Worm (Caenorhabditis elegans) whole organism, L4 larva: Measurements from ENCODE around the gene clec-59.
A peak's percentile ranks its signal among the peaks of the same experiment; 100 is the strongest.

Experiments used
- D1046.2 ChIP-seq: fragments of 200-800 bp; sonication (Bioruptor generic); IDR thresholded peaks from 2 replicates; pipeline ENCODE4 v1.3.6; 2022; ENCODE audit warnings: missing genetic modification characterization, missing compliant biosample characterization
- F10B5.3 ChIP-seq: sonication (generic microtip); optimal IDR thresholded peaks from 2 replicates; lab custom pipeline; 2016; ENCODE audit warnings: mild to moderate bottlenecking, missing genetic modification characterization, missing compliant biosample characterization
- F44E2.7 ChIP-seq: fragments of 200-800 bp; sonication (Bioruptor generic); IDR thresholded peaks from 2 replicates; pipeline ENCODE4 v2.1.2; 2022; ENCODE audit warnings: missing genetic modification characterization, missing compliant biosample characterization
- F49E8.2 ChIP-seq: sonication (generic microtip); optimal IDR thresholded peaks from 2 replicates; lab custom pipeline; 2016; ENCODE audit warnings: missing compliant biosample characterization, mild to moderate bottlenecking, missing genetic modification characterization, borderline replicate concordance
- T26A8.4 ChIP-seq: fragments of 200-800 bp; sonication (Bioruptor generic); IDR thresholded peaks from 2 replicates; pipeline ENCODE4 v1.3.6; 2022; ENCODE audit warnings: missing genetic modification characterization, missing compliant biosample characterization
- Y5F2A.4 ChIP-seq: fragments of 200-800 bp; sonication (Bioruptor generic); optimal IDR thresholded peaks from 2 replicates; lab custom pipeline; 2018; ENCODE audit warnings: mild to moderate bottlenecking, missing genetic modification characterization, missing compliant biosample characterization
- Y75B8A.6 ChIP-seq: fragments of 200-800 bp; sonication (Bioruptor generic); IDR thresholded peaks from 2 replicates; pipeline ENCODE4 v1.3.6; 2022; ENCODE audit warnings: missing genetic modification reagents, missing genetic modification characterization, missing compliant biosample characterization
- aly-2 ChIP-seq: sonication (generic microtip); optimal IDR thresholded peaks from 2 replicates; lab custom pipeline; 2018; ENCODE audit warnings: missing biosample characterization, missing genetic modification characterization
- ama-1 ChIP-seq: fragments of 150-350 bp; optimal IDR thresholded peaks from 2 replicates; lab custom pipeline; 2014; ENCODE audit warnings: inconsistent platforms, mixed read lengths
- arid-1 ChIP-seq: fragments of 200-800 bp; sonication (Bioruptor generic); conservative IDR thresholded peaks from 2 replicates; pipeline ENCODE4 v1.3.6; 2022; ENCODE audit warnings: missing genetic modification reagents, missing genetic modification characterization, missing compliant biosample characterization
- ceh-20 ChIP-seq: fragments of 200-800 bp; sonication (Bioruptor generic); IDR thresholded peaks from 2 replicates; pipeline ENCODE4 v1.3.6; 2022; ENCODE audit warnings: missing genetic modification reagents, missing genetic modification characterization, missing compliant biosample characterization
- ceh-82 ChIP-seq: sonication (generic microtip); optimal IDR thresholded peaks from 2 replicates; lab custom pipeline; 2017; ENCODE audit warnings: missing biosample characterization, missing genetic modification characterization
- daf-12 ChIP-seq: fragments of 150-350 bp; optimal IDR thresholded peaks from 2 replicates; lab custom pipeline; 2014; ENCODE audit warnings: missing biosample characterization, missing genetic modification reagents, missing genetic modification characterization
- dmd-8 ChIP-seq: fragments of 200-800 bp; sonication (Bioruptor generic); IDR thresholded peaks from 2 replicates; pipeline ENCODE4 v1.3.6; 2022; ENCODE audit warnings: missing genetic modification characterization, missing compliant biosample characterization
- dpl-1 ChIP-seq: fragments of 150-350 bp; optimal IDR thresholded peaks from 2 replicates; lab custom pipeline; 2014; ENCODE audit warnings: missing biosample characterization, missing genetic modification reagents, missing genetic modification characterization
- duxl-1 ChIP-seq: sonication (generic microtip); optimal IDR thresholded peaks from 2 replicates; lab custom pipeline; 2016; ENCODE audit warnings: mild to moderate bottlenecking, missing genetic modification characterization, moderate library complexity, missing compliant biosample characterization; ENCODE audit not compliant: poor library complexity
- dve-1 ChIP-seq: sonication (generic microtip); optimal IDR thresholded peaks from 2 replicates; lab custom pipeline; 2017; ENCODE audit warnings: antibody characterized with exemption, mild to moderate bottlenecking, missing genetic modification characterization, missing compliant biosample characterization; ENCODE audit not compliant: insufficient read depth
- egl-43 ChIP-seq: fragments of 200-800 bp; sonication (Bioruptor generic); IDR thresholded peaks from 2 replicates; pipeline ENCODE4 v1.3.6; 2022; ENCODE audit warnings: missing genetic modification reagents, missing genetic modification characterization, missing compliant biosample characterization
- fkh-10 ChIP-seq: fragments of 150-350 bp; optimal IDR thresholded peaks from 2 replicates; lab custom pipeline; 2014; ENCODE audit warnings: missing biosample characterization, missing genetic modification reagents, missing genetic modification characterization
- gei-8 ChIP-seq: fragments of 200-800 bp; sonication (Bioruptor generic); optimal IDR thresholded peaks from 2 replicates; lab custom pipeline; 2018; ENCODE audit warnings: mild to moderate bottlenecking, missing genetic modification characterization, missing compliant biosample characterization
- hmg-1.1 ChIP-seq: fragments of 200-800 bp; sonication (Bioruptor generic); IDR thresholded peaks from 2 replicates; pipeline ENCODE4 v1.3.6; 2022; ENCODE audit warnings: missing genetic modification reagents, missing genetic modification characterization, missing compliant biosample characterization
- lim-7 ChIP-seq: fragments of 200-800 bp; sonication (Bioruptor generic); IDR thresholded peaks from 2 replicates; pipeline ENCODE4 v1.3.6; 2022; ENCODE audit warnings: missing genetic modification characterization, missing compliant biosample characterization
- lin-1 ChIP-seq: fragments of 200-800 bp; sonication (Bioruptor generic); IDR thresholded peaks from 2 replicates; pipeline ENCODE4 v1.3.6; 2022; ENCODE audit warnings: missing genetic modification reagents, missing genetic modification characterization, missing compliant biosample characterization
- lin-39 ChIP-seq: fragments of 150-350 bp; optimal IDR thresholded peaks from 2 replicates; lab custom pipeline; 2014; ENCODE audit warnings: missing biosample characterization, missing genetic modification reagents, missing genetic modification characterization
- lir-3 ChIP-seq: sonication (generic microtip); optimal IDR thresholded peaks from 2 replicates; lab custom pipeline; 2016; ENCODE audit warnings: mild to moderate bottlenecking, missing genetic modification characterization, missing compliant biosample characterization
- lsy-2 ChIP-seq, 2 experiments: fragments of 150-350 bp in 1 of 2; sonication (generic microtip) in 1 of 2; optimal IDR thresholded peaks; 2 replicates each; lab custom pipeline; 2014 to 2017; ENCODE audit warnings: missing biosample characterization in 2 of 2, missing genetic modification characterization in 2 of 2
- madf-5 ChIP-seq, 2 experiments: fragments of 200-800 bp; sonication (Bioruptor generic); IDR thresholded peaks; 2 replicates each; pipeline ENCODE4 v1.3.6; 2022; ENCODE audit warnings: missing compliant biosample characterization in 2 of 2, missing genetic modification characterization in 2 of 2
- madf-9 ChIP-seq: fragments of 200-800 bp; sonication (Bioruptor generic); conservative IDR thresholded peaks from 2 replicates; pipeline ENCODE4 v1.3.6; 2022; ENCODE audit warnings: missing genetic modification reagents, missing genetic modification characterization, missing compliant biosample characterization
- mdl-1 ChIP-seq, 2 experiments: fragments of 150-350 bp in 1 of 2; sonication (generic microtip) in 1 of 2; optimal IDR thresholded peaks; 2 replicates each; lab custom pipeline; 2014 to 2017; ENCODE audit warnings: missing biosample characterization in 2 of 2, missing genetic modification characterization in 2 of 2
- mdt-29 ChIP-seq: fragments of 200-800 bp; sonication (Bioruptor generic); IDR thresholded peaks from 2 replicates; pipeline ENCODE4 v1.3.6; 2022; ENCODE audit warnings: missing genetic modification reagents, missing genetic modification characterization, missing compliant biosample characterization
- mes-2 ChIP-seq: sonication (generic microtip); optimal IDR thresholded peaks from 2 replicates; lab custom pipeline; 2016; ENCODE audit warnings: missing genotype, mild to moderate bottlenecking, missing genetic modification characterization, missing compliant biosample characterization; ENCODE audit not compliant: poor library complexity, severe bottlenecking
- mxl-3 ChIP-seq: fragments of 200-800 bp; sonication (Bioruptor generic); optimal IDR thresholded peaks from 2 replicates; lab custom pipeline; 2018; ENCODE audit warnings: mild to moderate bottlenecking, missing genetic modification characterization, missing compliant biosample characterization
- nhr-10 ChIP-seq: fragments of 150-350 bp; optimal IDR thresholded peaks from 2 replicates; lab custom pipeline; 2014; ENCODE audit warnings: missing biosample characterization, missing genetic modification characterization
- nhr-11 ChIP-seq: fragments of 150-350 bp; optimal IDR thresholded peaks from 2 replicates; lab custom pipeline; 2014; ENCODE audit warnings: missing biosample characterization, missing genetic modification characterization
- nhr-111 ChIP-seq: fragments of 200-800 bp; sonication (Bioruptor generic); optimal IDR thresholded peaks from 2 replicates; lab custom pipeline; 2018; ENCODE audit warnings: mild to moderate bottlenecking, missing genetic modification characterization, missing compliant biosample characterization
- nhr-25 ChIP-seq: sonication (generic microtip); optimal IDR thresholded peaks from 2 replicates; lab custom pipeline; 2017; ENCODE audit warnings: missing genetic modification characterization, mild to moderate bottlenecking, missing compliant biosample characterization, antibody characterized with exemption, moderate library complexity, borderline replicate concordance; ENCODE audit not compliant: insufficient read depth
- nhr-28 ChIP-seq: fragments of 150-350 bp; optimal IDR thresholded peaks from 2 replicates; lab custom pipeline; 2014; ENCODE audit warnings: missing biosample characterization, missing genetic modification characterization
- nhr-77 ChIP-seq: fragments of 150-350 bp; optimal IDR thresholded peaks from 2 replicates; lab custom pipeline; 2014; ENCODE audit warnings: missing biosample characterization, missing genetic modification characterization
- php-3 ChIP-seq: fragments of 200-800 bp; sonication (Bioruptor generic); IDR thresholded peaks from 2 replicates; pipeline ENCODE4 v1.3.6; 2022; ENCODE audit warnings: missing genetic modification reagents, missing genetic modification characterization, missing compliant biosample characterization
- saeg-2 ChIP-seq: fragments of 200-800 bp; sonication (Bioruptor generic); IDR thresholded peaks from 2 replicates; pipeline ENCODE4 v1.3.6; 2022; ENCODE audit warnings: missing genetic modification reagents, missing genetic modification characterization, missing compliant biosample characterization
- sdz-12 ChIP-seq: fragments of 200-800 bp; sonication (Bioruptor generic); optimal IDR thresholded peaks from 2 replicates; lab custom pipeline; 2018; ENCODE audit warnings: mild to moderate bottlenecking, missing genetic modification characterization, missing compliant biosample characterization
- set-16 ChIP-seq: fragments of 200-800 bp; sonication (Bioruptor generic); IDR thresholded peaks from 2 replicates; pipeline ENCODE4 v1.3.6; 2022; ENCODE audit warnings: missing genetic modification reagents, missing genetic modification characterization, missing compliant biosample characterization
- skn-1 ChIP-seq: fragments of 150-350 bp; optimal IDR thresholded peaks from 2 replicates; lab custom pipeline; 2014; ENCODE audit warnings: missing biosample characterization, missing genetic modification characterization
- spr-1 ChIP-seq: sonication (generic microtip); optimal IDR thresholded peaks from 2 replicates; lab custom pipeline; 2016; ENCODE audit warnings: mild to moderate bottlenecking, missing genetic modification characterization, missing compliant biosample characterization
- tag-97 ChIP-seq: fragments of 200-800 bp; sonication (Bioruptor generic); IDR thresholded peaks from 2 replicates; pipeline ENCODE4 v1.3.6; 2022; ENCODE audit warnings: missing genetic modification characterization, missing compliant biosample characterization
- unc-130 ChIP-seq: sonication (generic microtip); optimal IDR thresholded peaks from 2 replicates; lab custom pipeline; 2016; ENCODE audit warnings: missing genetic modification reagents, missing genetic modification characterization, missing compliant biosample characterization
- unc-39 ChIP-seq: sonication (generic microtip); optimal IDR thresholded peaks from 2 replicates; lab custom pipeline; 2017; ENCODE audit warnings: missing biosample characterization, missing genetic modification characterization
- zag-1 ChIP-seq: fragments of 150-350 bp; optimal IDR thresholded peaks from 2 replicates; lab custom pipeline; 2014; ENCODE audit warnings: missing biosample characterization, missing genetic modification characterization
- zip-11 ChIP-seq: fragments of 200-800 bp; sonication (Bioruptor generic); IDR thresholded peaks from 2 replicates; pipeline ENCODE4 v1.3.6; 2022; ENCODE audit warnings: missing genetic modification characterization, missing compliant biosample characterization
- zip-2 ChIP-seq: fragments of 150-350 bp; optimal IDR thresholded peaks from 2 replicates; lab custom pipeline; 2014; ENCODE audit warnings: missing biosample characterization, missing genetic modification characterization

Gene clec-59

DNA sequence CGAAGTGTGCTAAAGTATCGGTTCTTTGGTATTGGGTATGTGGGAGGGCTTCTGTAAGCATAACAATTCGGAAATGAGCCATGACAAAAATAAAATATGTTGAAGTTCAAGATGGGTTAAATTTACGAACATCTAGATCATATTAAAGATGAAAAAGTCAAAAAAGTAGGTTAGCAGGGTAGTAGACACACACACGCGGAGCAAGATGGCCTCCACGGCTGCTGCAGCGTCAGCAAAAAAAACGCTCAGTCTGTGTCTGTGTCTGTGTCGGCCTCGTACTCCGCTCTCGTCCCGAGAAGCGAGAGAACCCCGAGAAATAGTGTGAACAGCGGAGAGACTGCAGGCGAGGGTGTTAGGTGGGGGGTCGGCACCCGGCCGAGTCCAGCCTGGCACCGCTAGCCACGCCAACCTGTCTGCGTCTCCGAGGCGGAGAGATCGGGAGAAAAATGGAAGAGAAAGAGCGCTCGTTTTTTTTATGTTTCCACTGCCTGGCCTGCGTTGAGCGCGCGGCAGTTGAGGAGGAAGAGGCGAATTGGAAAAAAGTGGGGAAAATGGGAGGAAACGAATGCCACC lies 23.3 kb upstream of the clec-59 start, which contains the start of gene myrf-1 (continued):
- TF ChIP-seq saeg-2: peak; percentile 84; the same call in 1 of the 2 replicates
- peak; percentile 86 for TF ChIP-seq dve-1 (tag; lab: Kevin White, UChicago)
- peak; percentile 16 for TF ChIP-seq lir-3 (tag; lab: Kevin White, UChicago)
- no peak for TF ChIP-seq sdz-12 (GFP tag; lab: Kevin White, UChicago)
- TF ChIP-seq spr-1 (tag; lab: Kevin White, UChicago): peak; percentile 74
- peak; percentile 89 for TF ChIP-seq nhr-77 (tag; lab: Kevin White, UChicago)
- TF ChIP-seq F49E8.2: no peak
- TF ChIP-seq mdl-1 (tag; optimal IDR thresholded peaks at IDR 0.05; lab: Kevin White, UChicago): peak; percentile 59 to 92
- peak; percentile 79 for TF ChIP-seq arid-1
- TF ChIP-seq nhr-25 (tag; lab: Kevin White, UChicago): peak; percentile 89
- TF ChIP-seq set-16 (GFP tag; lab: Robert Waterston, UW): peak; percentile 100
- TF ChIP-seq unc-39 (tag; lab: Kevin White, UChicago): no peak
- peak; percentile 55 for TF ChIP-seq F10B5.3 (tag; lab: Kevin White, UChicago)
- no peak for TF ChIP-seq mdt-29 (GFP tag; lab: Robert Waterston, UW)
- peak; percentile 48 for TF ChIP-seq gei-8
- TF ChIP-seq tag-97 (GFP tag; lab: Robert Waterston, UW): no peak
- no peak for TF ChIP-seq daf-12 (tag; lab: Kevin White, UChicago)
- no peak for TF ChIP-seq skn-1
- no peak for TF ChIP-seq ceh-82
- no peak; the same call in 1 of the 2 replicates for TF ChIP-seq madf-9
- TF ChIP-seq nhr-10: no peak
- no peak for TF ChIP-seq Y75B8A.6 (GFP tag; lab: Robert Waterston, UW)
- TF ChIP-seq duxl-1 (tag; lab: Kevin White, UChicago): no peak
- TF ChIP-seq zip-2 (tag; lab: Kevin White, UChicago): no peak
- TF ChIP-seq lin-1 (GFP tag; lab: Robert Waterston, UW): peak; percentile 78
- TF ChIP-seq ceh-20 (GFP tag; lab: Robert Waterston, UW): peak; percentile 73
- TF ChIP-seq lim-7: 0 out of 2 replicates have a peak, but pooled peaks have one; percentile 46
- peak; percentile 60; the same call in 1 of the 2 replicates for TF ChIP-seq php-3 (GFP tag; lab: Robert Waterston, UW)
- peak; percentile 91 for TF ChIP-seq egl-43
- no peak for TF ChIP-seq Y5F2A.4 (GFP tag; lab: Kevin White, UChicago)
- peak; percentile 81 for TF ChIP-seq mes-2 (tag; lab: Kevin White, UChicago)
- TF ChIP-seq mxl-3: peak; percentile 96
- no peak for TF ChIP-seq F44E2.7 (GFP tag; lab: Robert Waterston, UW)
- peak; percentile 94 for TF ChIP-seq hmg-1.1 (GFP tag; lab: Robert Waterston, UW)
- TF ChIP-seq fkh-10 (GFP tag; lab: Kevin White, UChicago): peak; percentile 7
- TF ChIP-seq dpl-1: peak; percentile 49
- peak; percentile 83 for TF ChIP-seq nhr-28 (tag; lab: Kevin White, UChicago)
- 0 out of 4 replicates have a peak, but pooled peaks of 1 of the 2 experiments have one; percentile 73 for TF ChIP-seq madf-5 (GFP tag; IDR thresholded peaks at IDR 0.05; lab: Robert Waterston, UW)
- TF ChIP-seq aly-2 (tag; lab: Kevin White, UChicago): no peak
- peak; percentile 95 for TF ChIP-seq nhr-11 (tag; lab: Kevin White, UChicago)
- TF ChIP-seq nhr-111 (GFP tag; lab: Kevin White, UChicago): no peak
- no peak for TF ChIP-seq lin-39 (tag; lab: Kevin White, UChicago)
- no peak for TF ChIP-seq D1046.2 (GFP tag; lab: Robert Waterston, UW)
- TF ChIP-seq dmd-8 (GFP tag; lab: Robert Waterston, UW): 0 out of 2 replicates have a peak, but pooled peaks have one; percentile 44
- no peak for TF ChIP-seq ama-1 (lab: Kevin White, UChicago)
- peak; percentile 90 for TF ChIP-seq T26A8.4 (GFP tag; lab: Robert Waterston, UW)
- no peak for TF ChIP-seq zip-11
- no peak for TF ChIP-seq unc-130 (GFP tag; lab: Kevin White, UChicago)
- no peak for TF ChIP-seq zag-1 (tag; lab: Kevin White, UChicago)
- TF ChIP-seq lsy-2 (tag; optimal IDR thresholded peaks at IDR 0.05; lab: Kevin White, UChicago): peak; percentile 25 to 74
